Worm (Caenorhabditis elegans) whole organism, midembryonic: ENCODE results near the gene col-78.

Experiments used
- cog-1 ChIP-seq: sonication (generic microtip); optimal IDR thresholded peaks from 2 replicates; lab custom pipeline; 2016; ENCODE audit warnings: missing genetic modification characterization, missing compliant biosample characterization
- flt-1 ChIP-seq: fragments of 200-800 bp; sonication (Bioruptor generic); IDR thresholded peaks from 2 replicates; pipeline ENCODE4 v1.3.6; 2022; ENCODE audit warnings: missing genetic modification characterization, missing compliant biosample characterization
- klf-2 ChIP-seq: fragments of 200-800 bp; sonication (Bioruptor generic); conservative IDR thresholded peaks from 2 replicates; pipeline ENCODE4 v1.3.6; 2022; ENCODE audit warnings: missing genetic modification reagents, missing genetic modification characterization, missing compliant biosample characterization
- med-1 ChIP-seq: sonication (generic microtip); optimal IDR thresholded peaks from 2 replicates; lab custom pipeline; 2017; ENCODE audit warnings: missing genetic modification characterization, mild to moderate bottlenecking, missing compliant biosample characterization, antibody characterized with exemption, missing genetic modification reagents; ENCODE audit not compliant: insufficient read depth
- ref-1 ChIP-seq: fragments of 200-800 bp; sonication (Bioruptor generic); conservative IDR thresholded peaks from 2 replicates; pipeline ENCODE4 v1.3.6; 2022; ENCODE audit warnings: missing genetic modification reagents, missing genetic modification characterization, missing compliant biosample characterization
- ztf-23 ChIP-seq: fragments of 200-800 bp; sonication (Bioruptor generic); IDR thresholded peaks from 2 replicates; pipeline ENCODE4 v1.3.6; 2022; ENCODE audit warnings: missing genetic modification reagents, missing genetic modification characterization, missing compliant biosample characterization
- ztf-29 ChIP-seq: fragments of 200-800 bp; sonication (Bioruptor generic); IDR thresholded peaks from 2 replicates; pipeline ENCODE4 v1.3.6; 2022; ENCODE audit warnings: missing genetic modification reagents, missing genetic modification characterization, missing compliant biosample characterization

DNA sequence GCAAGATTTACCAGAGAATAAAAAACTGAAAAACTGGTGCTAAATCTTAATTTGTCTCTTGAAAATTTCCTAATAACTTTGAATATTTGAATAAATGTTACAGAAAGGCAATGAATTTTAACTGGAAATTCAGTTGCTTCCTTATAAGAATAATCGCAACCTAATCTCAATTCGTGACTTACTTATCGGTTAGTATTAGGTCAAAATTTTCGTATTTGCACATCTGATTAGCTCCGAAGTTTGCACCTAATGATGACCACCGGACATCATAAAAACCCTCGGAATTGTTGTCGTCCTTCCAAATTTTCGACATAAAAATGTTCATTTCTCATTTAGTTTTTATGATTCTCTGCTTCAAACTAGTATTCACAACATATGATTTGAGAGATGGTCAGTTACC lies 14.5 kb upstream of the col-78 start, which contains the start of gene C16D2.3:
- TF ChIP-seq cog-1 (tag; lab: Kevin White, UChicago) (no peak), flt-1 (GFP tag; lab: Robert Waterston, UW) (no peak), ztf-23 (no peak), ref-1 (GFP tag; lab: Robert Waterston, UW) (no peak), klf-2 (GFP tag; lab: Robert Waterston, UW) (no peak), ztf-29 (GFP tag; lab: Robert Waterston, UW) (no peak), med-1 (GFP tag; lab: Kevin White, UChicago) (no peak)
